Fruit fly (Drosophila melanogaster) whole organism, wandering third instar larva: ENCODE measurements around the gene Trm1.
A peak's percentile ranks its signal among the peaks of the same experiment; 100 is the strongest.

Experiments
- CrebA ChIP-seq: fragments of 200-800 bp; sonication (Bioruptor generic); optimal IDR thresholded peaks from 2 replicates; lab custom pipeline; 2016; ENCODE audit warnings: missing biosample characterization, mild to moderate bottlenecking, missing genetic modification characterization, borderline replicate concordance
- HLH106 ChIP-seq: fragments of 200-800 bp; optimal IDR thresholded peaks from 3 replicates; lab custom pipeline; 2019; ENCODE audit warnings: missing biosample characterization, mild to moderate bottlenecking, missing genetic modification characterization, moderate library complexity
- Hr83 ChIP-seq: fragments of 200-300 bp; sonication (Bioruptor generic); optimal IDR thresholded peaks from 2 replicates; lab custom pipeline; 2016; ENCODE audit warnings: missing biosample characterization, mild to moderate bottlenecking, missing genetic modification characterization, moderate library complexity; ENCODE audit not compliant: poor library complexity, severe bottlenecking
- OdsH ChIP-seq: fragments of 200-800 bp; sonication (Bioruptor generic); optimal IDR thresholded peaks from 2 replicates; lab custom pipeline; 2016; ENCODE audit warnings: missing biosample characterization, mild to moderate bottlenecking, missing genetic modification characterization
- br ChIP-seq: fragments of 200-800 bp; sonication (Bioruptor generic); optimal IDR thresholded peaks from 2 replicates; lab custom pipeline; 2016; ENCODE audit warnings: missing biosample characterization, missing genetic modification characterization
- pan ChIP-seq: fragments of >200 bp; optimal IDR thresholded peaks from 2 replicates; lab custom pipeline; 2017
- psq ChIP-seq: fragments of 200-800 bp; sonication (Bioruptor generic); optimal IDR thresholded peaks from 3 replicates; lab custom pipeline; 2017; ENCODE audit warnings: missing biosample characterization, mild to moderate bottlenecking, missing genetic modification characterization, moderate library complexity

dm6 chr2L:12435976-12436771 lies 8.3 kb downstream of the Trm1 start:
- TF ChIP-seq psq (GFP tag; lab: Kevin White, UChicago) (peak; percentile 98), CrebA (GFP tag; lab: Kevin White, UChicago) (no peak), pan (lab: Kevin White, UChicago) (no peak), HLH106 (tag; lab: Kevin White, UChicago) (no peak), Hr83 (GFP tag; lab: Kevin White, UChicago) (peak; percentile 34), OdsH (GFP tag; lab: Kevin White, UChicago) (no peak), br (GFP tag; lab: Kevin White, UChicago) (no peak)
